Worm (Caenorhabditis elegans) whole organism, L1 larva: ENCODE data around the gene nhr-17.

Source experiments
- ces-1 ChIP-seq: fragments of 150-350 bp; optimal IDR thresholded peaks from 2 replicates; lab custom pipeline; 2014; ENCODE audit warnings: missing biosample characterization, missing genetic modification reagents, missing genetic modification characterization
- dpl-1 ChIP-seq, 3 experiments: fragments of 150-350 bp in 2 of 3; sonication (generic microtip) in 1 of 3; optimal IDR thresholded peaks; 2 replicates each; lab custom pipeline; 2014 to 2017; ENCODE audit warnings: missing biosample characterization in 3 of 3, missing genetic modification characterization in 3 of 3, missing genetic modification reagents in 3 of 3
- mep-1 ChIP-seq: fragments of 150-350 bp; optimal IDR thresholded peaks from 2 replicates; lab custom pipeline; 2014; ENCODE audit warnings: missing biosample characterization, missing genetic modification characterization
- rnt-1 ChIP-seq: sonication (generic microtip); optimal IDR thresholded peaks from 2 replicates; lab custom pipeline; 2016; ENCODE audit warnings: mild to moderate bottlenecking, missing genetic modification characterization, moderate library complexity, missing compliant biosample characterization

ce11 chrX:12691306-12691705, 23.7 kb upstream of the nhr-17 start, which contains the start of gene ugt-50:
- TF ChIP-seq ces-1 (GFP tag; lab: Kevin White, UChicago) = no peak
- no peak for TF ChIP-seq mep-1
- no peak for TF ChIP-seq rnt-1 (tag; lab: Kevin White, UChicago)
- peak in 1 of 3 experiments; percentile 1 for TF ChIP-seq dpl-1 (GFP tag; optimal IDR thresholded peaks at IDR 0.05; lab: Kevin White, UChicago)
